Worm (Caenorhabditis elegans) whole organism, late embryonic: ENCODE measurements around the gene irld-22.

Experiments
- ahr-1 ChIP-seq: sonication (generic microtip); optimal IDR thresholded peaks from 2 replicates; lab custom pipeline; 2016; ENCODE audit warnings: missing genetic modification characterization, missing compliant biosample characterization
- ama-1 ChIP-seq: fragments of 150-350 bp; optimal IDR thresholded peaks from 2 replicates; lab custom pipeline; 2014
- ceh-2 ChIP-seq: sonication (generic microtip); optimal IDR thresholded peaks from 2 replicates; lab custom pipeline; 2016; ENCODE audit warnings: missing genotype, missing genetic modification characterization, missing compliant biosample characterization
- ceh-30 ChIP-seq: fragments of 150-350 bp; optimal IDR thresholded peaks from 2 replicates; lab custom pipeline; 2014; ENCODE audit warnings: missing biosample characterization, missing genetic modification characterization
- ceh-31 ChIP-seq: sonication (generic microtip); optimal IDR thresholded peaks from 2 replicates; lab custom pipeline; 2016; ENCODE audit warnings: missing genetic modification characterization, missing compliant biosample characterization
- ceh-45 ChIP-seq: fragments of 200-800 bp; sonication (Bioruptor generic); IDR thresholded peaks from 2 replicates; pipeline ENCODE4 v1.3.6; 2022; ENCODE audit warnings: missing genetic modification reagents, missing genetic modification characterization, missing compliant biosample characterization
- nhr-11 ChIP-seq: fragments of 150-350 bp; optimal IDR thresholded peaks from 2 replicates; lab custom pipeline; 2014; ENCODE audit warnings: missing biosample characterization, missing genetic modification characterization
- odd-2 ChIP-seq: sonication (generic microtip); optimal IDR thresholded peaks from 2 replicates; lab custom pipeline; 2017; ENCODE audit warnings: antibody characterized with exemption, mild to moderate bottlenecking, missing genetic modification characterization, missing compliant biosample characterization
- pag-3 ChIP-seq: sonication (generic microtip); optimal IDR thresholded peaks from 2 replicates; lab custom pipeline; 2016; ENCODE audit warnings: missing compliant biosample characterization, missing genetic modification characterization, borderline replicate concordance
- pha-4 ChIP-seq: fragments of 150-350 bp; optimal IDR thresholded peaks from 2 replicates; lab custom pipeline; 2018; ENCODE audit warnings: missing biosample characterization, missing genetic modification reagents, missing genetic modification characterization

ce11 chrV:3894661-3895060 lies 5.3 kb downstream of the irld-22 start, which contains the start of gene sre-9:
- TF ChIP-seq pha-4 (no peak), ceh-2 (no peak), ama-1 (no peak), pag-3 (no peak), odd-2 (tag; lab: Kevin White, UChicago) (no peak), ahr-1 (tag; lab: Kevin White, UChicago) (no peak), nhr-11 (tag; lab: Kevin White, UChicago) (no peak), ceh-45 (no peak), ceh-30 (tag; lab: Kevin White, UChicago) (no peak), ceh-31 (tag; lab: Kevin White, UChicago) (no peak)
